Fruit fly (Drosophila melanogaster) whole organism, embryonic: ENCODE results near the gene Snx21.
A peak's percentile ranks its signal among the peaks of the same experiment; 100 is the strongest.

Source experiments
- Antp ChIP-seq: fragments of 200-800 bp; sonication (Bioruptor generic); optimal IDR thresholded peaks from 3 replicates; lab custom pipeline; 2016; ENCODE audit warnings: missing biosample characterization, missing genetic modification characterization
- CG10267 ChIP-seq: fragments of 200-800 bp; sonication (Bioruptor generic); optimal IDR thresholded peaks from 2 replicates; lab custom pipeline; 2018; ENCODE audit warnings: missing biosample characterization, mild to moderate bottlenecking, missing genetic modification characterization, moderate library complexity
- CG10274 ChIP-seq: fragments of 200-800 bp; sonication (Bioruptor generic); optimal IDR thresholded peaks from 3 replicates; lab custom pipeline; 2017; ENCODE audit warnings: missing biosample characterization, mild to moderate bottlenecking, missing genetic modification characterization
- CG12219 ChIP-seq: fragments of 200-800 bp; sonication (Bioruptor generic); optimal IDR thresholded peaks from 3 replicates; lab custom pipeline; 2018; ENCODE audit warnings: missing biosample characterization, mild to moderate bottlenecking, missing genetic modification characterization
- CG1233 ChIP-seq: fragments of 200-800 bp; sonication (Bioruptor generic); optimal IDR thresholded peaks from 4 replicates; lab custom pipeline; 2018; ENCODE audit warnings: missing biosample characterization, mild to moderate bottlenecking, missing genetic modification characterization
- CG12659 ChIP-seq: fragments of 200-800 bp; sonication (Bioruptor generic); optimal IDR thresholded peaks from 3 replicates; lab custom pipeline; 2017; ENCODE audit warnings: mild to moderate bottlenecking, missing biosample characterization, missing genetic modification reagents, missing genetic modification characterization
- CG14014 ChIP-seq: fragments of 200-800 bp; sonication (Bioruptor generic); IDR thresholded peaks from 2 replicates; pipeline ENCODE4 v1.3.6; 2022; ENCODE audit warnings: missing biosample characterization, missing genetic modification characterization
- CG14050 ChIP-seq: fragments of 200-800 bp; sonication (Bioruptor generic); IDR thresholded peaks from 3 replicates; pipeline ENCODE4 v1.3.6; 2022; ENCODE audit warnings: missing biosample characterization, missing genetic modification characterization
- CG16779 ChIP-seq: fragments of 200-800 bp; sonication (Bioruptor generic); IDR thresholded peaks from 2 replicates; pipeline ENCODE4 v1.3.6; 2022; ENCODE audit warnings: missing biosample characterization, missing genetic modification characterization
- CG16813 ChIP-seq: fragments of 200-800 bp; sonication (Bioruptor generic); IDR thresholded peaks from 3 replicates; pipeline ENCODE4 v1.3.6; 2022; ENCODE audit warnings: missing biosample characterization, missing genetic modification characterization; ENCODE audit not compliant: partially characterized antibody
- CG17612 ChIP-seq: fragments of 200-800 bp; sonication (Bioruptor generic); IDR thresholded peaks from 2 replicates; pipeline ENCODE4 v1.3.6; 2022; ENCODE audit warnings: missing biosample characterization, missing genetic modification characterization
- CG2678 ChIP-seq: fragments of 200-800 bp; sonication (Bioruptor generic); optimal IDR thresholded peaks from 3 replicates; lab custom pipeline; 2019; ENCODE audit warnings: missing biosample characterization, mild to moderate bottlenecking, missing genetic modification characterization, moderate library complexity
- CG2875 ChIP-seq: fragments of 200-800 bp; sonication (Bioruptor generic); optimal IDR thresholded peaks from 2 replicates; lab custom pipeline; 2017; ENCODE audit warnings: missing biosample characterization, mild to moderate bottlenecking, missing genetic modification characterization, missing genetic modification reagents
- CG30403 ChIP-seq: fragments of 200-800 bp; sonication (Bioruptor generic); optimal IDR thresholded peaks from 3 replicates; lab custom pipeline; 2016; ENCODE audit warnings: missing biosample characterization, missing genetic modification characterization
- CG32532 ChIP-seq: fragments of 200-800 bp; sonication (Bioruptor generic); IDR thresholded peaks from 2 replicates; pipeline ENCODE4 v1.3.6; 2022; ENCODE audit warnings: missing biosample characterization, missing genetic modification characterization
- CG33213 ChIP-seq: fragments of 200-800 bp; sonication (Bioruptor generic); optimal IDR thresholded peaks from 3 replicates; lab custom pipeline; 2016; ENCODE audit warnings: missing biosample characterization, missing genetic modification characterization
- CG4282 ChIP-seq: fragments of 200-800 bp; sonication (Bioruptor generic); optimal IDR thresholded peaks from 2 replicates; lab custom pipeline; 2016; ENCODE audit warnings: missing biosample characterization, missing genetic modification characterization
- CG4424 ChIP-seq: fragments of 200-800 bp; sonication (Bioruptor generic); optimal IDR thresholded peaks from 3 replicates; lab custom pipeline; 2016; ENCODE audit warnings: missing biosample characterization, missing genetic modification characterization
- CG6854 ChIP-seq: fragments of 200-800 bp; sonication (Bioruptor generic); optimal IDR thresholded peaks from 3 replicates; lab custom pipeline; 2017; ENCODE audit warnings: missing biosample characterization, mild to moderate bottlenecking, missing genetic modification characterization
- CG7271 ChIP-seq: fragments of 200-800 bp; sonication (Bioruptor generic); optimal IDR thresholded peaks from 2 replicates; lab custom pipeline; 2018; ENCODE audit warnings: missing biosample characterization, mild to moderate bottlenecking, missing genetic modification characterization, moderate library complexity
- CG7357 ChIP-seq: fragments of 200-800 bp; sonication (Bioruptor generic); IDR thresholded peaks from 3 replicates; pipeline ENCODE4 v1.3.6; 2022; ENCODE audit warnings: missing biosample characterization, missing genetic modification characterization
- CG9215 ChIP-seq: fragments of 200-800 bp; sonication (Bioruptor generic); IDR thresholded peaks from 2 replicates; pipeline ENCODE4 v1.3.6; 2022; ENCODE audit warnings: missing biosample characterization, missing genetic modification characterization
- CG9817 ChIP-seq: fragments of 200-800 bp; sonication (Bioruptor generic); optimal IDR thresholded peaks from 2 replicates; lab custom pipeline; 2018; ENCODE audit warnings: missing biosample characterization, mild to moderate bottlenecking, missing genetic modification characterization, moderate library complexity
- Dip3 ChIP-seq: fragments of 200-800 bp; sonication (Bioruptor generic); optimal IDR thresholded peaks from 3 replicates; lab custom pipeline; 2016; ENCODE audit warnings: missing biosample characterization, missing genetic modification characterization
- Doc3 ChIP-seq: fragments of 200-800 bp; sonication (Bioruptor generic); IDR thresholded peaks from 3 replicates; pipeline ENCODE4 v1.3.6; 2022; ENCODE audit warnings: missing biosample characterization, missing genetic modification characterization; ENCODE audit not compliant: partially characterized antibody
- Eip74EF ChIP-seq, 2 experiments: fragments of 200-800 bp in 1 of 2; fragments of >200 bp in 1 of 2; sonication (Bioruptor generic) in 1 of 2; optimal IDR thresholded peaks; 2 replicates each; lab custom pipeline; 2017 to 2019; ENCODE audit warnings: missing biosample characterization in 2 of 2, missing genetic modification characterization in 2 of 2, mild to moderate bottlenecking in 1 of 2, moderate library complexity in 1 of 2
- Elba2 ChIP-seq: fragments of 200-800 bp; sonication (Bioruptor generic); optimal IDR thresholded peaks from 3 replicates; lab custom pipeline; 2016; ENCODE audit warnings: missing biosample characterization, missing genetic modification characterization
- Fer3 ChIP-seq: fragments of 200-800 bp; sonication (Bioruptor generic); optimal IDR thresholded peaks from 2 replicates; lab custom pipeline; 2018; ENCODE audit warnings: missing biosample characterization, mild to moderate bottlenecking, missing genetic modification characterization, moderate library complexity
- Hey ChIP-seq: fragments of 200-800 bp; sonication (Bioruptor generic); optimal IDR thresholded peaks from 3 replicates; lab custom pipeline; 2018; ENCODE audit warnings: missing biosample characterization, mild to moderate bottlenecking, missing genetic modification characterization
- NC2α ChIP-seq: fragments of 200-800 bp; sonication (Bioruptor generic); optimal IDR thresholded peaks from 2 replicates; lab custom pipeline; 2016; ENCODE audit warnings: missing biosample characterization, missing genetic modification characterization
- Optix ChIP-seq: fragments of 200-800 bp; sonication (Bioruptor generic); IDR thresholded peaks from 3 replicates; pipeline ENCODE4 v1.3.6; 2022; ENCODE audit warnings: missing biosample characterization, missing genetic modification characterization
- Scr ChIP-seq: fragments of 200-800 bp; sonication (Bioruptor generic); IDR thresholded peaks from 2 replicates; pipeline ENCODE4 v1.3.6; 2022; ENCODE audit warnings: missing biosample characterization, missing genetic modification characterization; ENCODE audit not compliant: partially characterized antibody
- Xrp1 ChIP-seq: fragments of 200-800 bp; sonication (Bioruptor generic); IDR thresholded peaks from 2 replicates; pipeline ENCODE4 v1.3.6; 2022; ENCODE audit warnings: missing biosample characterization, missing genetic modification characterization
- ac ChIP-seq: fragments of 200-800 bp; sonication (Bioruptor generic); optimal IDR thresholded peaks from 3 replicates; lab custom pipeline; 2017; ENCODE audit warnings: missing biosample characterization, mild to moderate bottlenecking, missing genetic modification characterization
- aop ChIP-seq: fragments of 200-800 bp; sonication (Bioruptor generic); IDR thresholded peaks from 2 replicates; pipeline ENCODE4 v1.3.6; 2022; ENCODE audit warnings: missing biosample characterization, missing genetic modification characterization
- ase ChIP-seq: fragments of 200-800 bp; sonication (Bioruptor generic); IDR thresholded peaks from 3 replicates; pipeline ENCODE4 v1.3.6; 2022; ENCODE audit warnings: missing biosample characterization, missing genetic modification characterization
- cg ChIP-seq: fragments of 200-800 bp; sonication (Bioruptor generic); optimal IDR thresholded peaks from 3 replicates; lab custom pipeline; 2019; ENCODE audit warnings: missing biosample characterization, mild to moderate bottlenecking, missing genetic modification characterization, moderate library complexity
- dan ChIP-seq: fragments of 200-800 bp; sonication (Bioruptor generic); IDR thresholded peaks from 2 replicates; pipeline ENCODE4 v1.3.6; 2022; ENCODE audit warnings: missing biosample characterization, missing genetic modification characterization
- dpn ChIP-seq, 2 experiments: fragments of 200-800 bp; sonication (Bioruptor generic); optimal IDR thresholded peaks; 3 replicates each; lab custom pipeline; 2016; ENCODE audit warnings: missing biosample characterization in 2 of 2, missing genetic modification characterization in 2 of 2
- grau ChIP-seq: fragments of 200-800 bp; optimal IDR thresholded peaks from 3 replicates; lab custom pipeline; 2019; ENCODE audit warnings: missing biosample characterization, mild to moderate bottlenecking, missing genetic modification characterization, moderate library complexity
- hb ChIP-seq: fragments of 200-800 bp; sonication (Bioruptor generic); IDR thresholded peaks from 3 replicates; pipeline ENCODE4 v1.3.6; 2022; ENCODE audit warnings: missing biosample characterization, missing genetic modification characterization; ENCODE audit not compliant: partially characterized antibody
- kah ChIP-seq: fragments of 200-800 bp; sonication (Bioruptor generic); optimal IDR thresholded peaks from 2 replicates; lab custom pipeline; 2018; ENCODE audit warnings: missing biosample characterization, mild to moderate bottlenecking, missing genetic modification characterization
- maf-S ChIP-seq: fragments of 200-800 bp; sonication (Bioruptor generic); optimal IDR thresholded peaks from 2 replicates; lab custom pipeline; 2016; ENCODE audit warnings: missing biosample characterization, missing genetic modification characterization
- mirr ChIP-seq: fragments of 200-800 bp; sonication (Bioruptor generic); optimal IDR thresholded peaks from 3 replicates; lab custom pipeline; 2018; ENCODE audit warnings: missing biosample characterization, mild to moderate bottlenecking, missing genetic modification characterization
- oc ChIP-seq: fragments of 200-800 bp; sonication (Bioruptor generic); optimal IDR thresholded peaks from 2 replicates; lab custom pipeline; 2018; ENCODE audit warnings: missing biosample characterization, mild to moderate bottlenecking, missing genetic modification characterization, moderate library complexity
- pnt ChIP-seq: fragments of 200-800 bp; sonication (Bioruptor generic); optimal IDR thresholded peaks from 3 replicates; lab custom pipeline; 2016; ENCODE audit warnings: missing biosample characterization, missing genetic modification characterization
- ro ChIP-seq: fragments of 200-800 bp; sonication (Bioruptor generic); IDR thresholded peaks from 2 replicates; pipeline ENCODE4 v1.3.6; 2022; ENCODE audit warnings: missing biosample characterization, missing genetic modification characterization
- wor ChIP-seq: fragments of 200-800 bp; sonication (Bioruptor generic); IDR thresholded peaks from 2 replicates; pipeline ENCODE4 v1.3.6; 2022; ENCODE audit warnings: missing biosample characterization, missing genetic modification characterization
- yki ChIP-seq: fragments of >200 bp; optimal IDR thresholded peaks from 3 replicates; lab custom pipeline; 2018

Gene Snx21

DNA sequence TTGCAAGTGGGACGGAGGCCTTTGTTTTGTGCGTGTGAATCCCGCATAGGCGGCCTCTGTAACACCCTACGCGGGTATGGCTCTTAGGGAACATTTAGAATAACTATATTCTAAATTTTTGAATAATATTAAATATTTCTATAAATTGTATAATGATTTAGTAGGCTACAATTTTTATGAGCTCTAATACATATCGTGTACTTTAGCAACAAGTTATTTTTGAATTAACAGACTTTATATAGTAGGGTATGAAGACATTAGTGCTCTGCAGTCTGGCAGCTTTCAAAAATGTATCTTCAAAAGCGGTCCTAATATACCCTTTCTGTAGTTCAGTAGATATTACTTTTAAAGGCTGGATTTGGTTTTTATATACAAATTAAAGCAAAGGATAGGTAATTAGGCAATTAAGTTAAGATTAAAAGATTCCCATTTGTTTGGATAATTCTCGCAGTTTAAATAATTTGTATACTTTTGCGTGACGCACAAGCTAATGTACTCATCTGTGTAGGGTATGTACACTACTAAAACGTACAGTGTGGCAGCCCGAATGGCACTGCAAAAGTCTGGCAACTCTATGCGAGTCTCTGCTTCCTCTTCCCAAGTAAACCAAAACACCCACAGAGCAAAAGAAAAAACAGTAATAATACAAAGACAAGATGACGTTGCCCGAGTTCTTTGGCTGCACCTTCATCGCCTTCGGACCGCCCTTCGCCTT, at the start of gene Snx21, which contains the start of gene aph-1 (continued):
- TF ChIP-seq Elba2 (GFP tag; lab: Kevin White, UChicago) (no peak), CG10267 (tag; lab: Kevin White, UChicago) (peak; percentile 86), aop (GFP tag; lab: Robert Waterston, UW) (0 out of 2 replicates have a peak, but pooled peaks have one; percentile 18), CG12659 (GFP tag; lab: Kevin White, UChicago) (peak; percentile 95), CG30403 (GFP tag; lab: Kevin White, UChicago) (peak; percentile 95), CG9817 (peak; percentile 91), CG1233 (GFP tag; lab: Kevin White, UChicago) (peak; percentile 84), Dip3 (GFP tag; lab: Kevin White, UChicago) (peak; percentile 93), CG16813 (peak; percentile 18; the same call in 1 of the 3 replicates), maf-S (GFP tag; lab: Kevin White, UChicago) (peak; percentile 89), Fer3 (tag; lab: Kevin White, UChicago) (peak; percentile 93), CG16779 (GFP tag; lab: Robert Waterston, UW) (peak; percentile 14; the same call in 1 of the 2 replicates), Optix (GFP tag; lab: Robert Waterston, UW) (peak; percentile 78; the same call in 2 of the 3 replicates), CG10274 (GFP tag; lab: Kevin White, UChicago) (peak; percentile 99), Eip74EF (GFP tag; optimal IDR thresholded peaks at IDR 0.05; lab: Kevin White, UChicago) (peak in 1 of 2 experiments; percentile 90), CG14050 (GFP tag; lab: Robert Waterston, UW) (peak; percentile 77), dpn (GFP tag; optimal IDR thresholded peaks at IDR 0.05; lab: Kevin White, UChicago) (peak; percentile 88 to 92), kah (GFP tag; lab: Kevin White, UChicago) (peak; percentile 84), Antp (GFP tag; lab: Kevin White, UChicago) (peak; percentile 93), CG7357 (peak; percentile 84; the same call in 2 of the 3 replicates), CG7271 (tag; lab: Kevin White, UChicago) (peak; percentile 56), Scr (GFP tag; lab: Robert Waterston, UW) (peak; percentile 33; the same call in 1 of the 2 replicates), ro (GFP tag; lab: Robert Waterston, UW) (peak; percentile 64), CG33213 (GFP tag; lab: Kevin White, UChicago) (peak; percentile 62), wor (GFP tag; lab: Robert Waterston, UW) (peak; percentile 75), cg (GFP tag; lab: Kevin White, UChicago) (no peak), grau (peak; percentile 93), yki (lab: Kevin White, UChicago) (peak; percentile 47), CG2875 (peak; percentile 81), ase (GFP tag; lab: Robert Waterston, UW) (peak; percentile 61), oc (tag; lab: Kevin White, UChicago) (peak; percentile 87), CG32532 (GFP tag; lab: Robert Waterston, UW) (peak; percentile 92), CG6854 (peak; percentile 88), dan (GFP tag; lab: Robert Waterston, UW) (peak; percentile 72; the same call in 1 of the 2 replicates), CG17612 (peak; percentile 60; the same call in 1 of the 2 replicates), CG4424 (peak; percentile 93), Hey (tag; lab: Kevin White, UChicago) (peak; percentile 57), CG12219 (GFP tag; lab: Kevin White, UChicago) (peak; percentile 83), pnt (peak; percentile 89), mirr (GFP tag; lab: Kevin White, UChicago) (peak; percentile 55), NC2α (peak; percentile 79), ac (GFP tag; lab: Kevin White, UChicago) (peak; percentile 46), hb (GFP tag; lab: Robert Waterston, UW) (no peak), CG9215 (peak; percentile 89), CG4282 (GFP tag; lab: Kevin White, UChicago) (peak; percentile 64), CG14014 (GFP tag; lab: Robert Waterston, UW) (peak; percentile 85), CG2678 (tag; lab: Kevin White, UChicago) (peak; percentile 96), Doc3 (no peak), Xrp1 (GFP tag; lab: Robert Waterston, UW) (peak; percentile 94)
